Worm (Caenorhabditis elegans): Measurements from ENCODE around the gene prdx-3.

- TF ChIP-seq tab-1 (GFP tag; IDR thresholded peaks at IDR 0.05) (no peak), ztf-29 (GFP tag; IDR thresholded peaks at IDR 0.05) (no peak)
These were observed 45.5 kb downstream of the prdx-3 start for ce11 chrIII:4452749-4453148.

All from whole organism, midembryonic.